3 worm cellular contexts compared by ENCODE assay signal in the genomic region with DNA sequence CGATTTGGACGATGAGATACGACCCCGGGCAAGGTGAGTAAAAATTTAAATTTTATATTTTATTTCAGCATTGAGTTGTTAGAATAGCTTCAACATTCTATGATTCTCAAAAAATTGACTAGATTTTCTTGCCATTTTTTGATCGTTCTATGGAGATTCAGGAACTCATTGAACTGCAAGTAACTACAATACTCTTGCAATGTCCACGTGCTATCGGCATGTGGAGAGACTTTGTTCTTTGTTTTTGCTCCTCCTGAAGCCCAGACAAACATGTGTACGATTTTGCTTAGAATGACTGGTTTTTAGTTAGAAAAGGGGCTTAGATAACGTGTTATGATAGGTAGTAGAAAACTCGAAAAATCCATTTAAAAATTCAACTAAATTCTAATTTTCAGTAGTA.
TF ChIP-seq lines count a peak whose summit lies in the region.

No protein-coding gene starts in this region.

TF ChIP-seq in whole organism, L1 larva, 84 proteins besides CTCF, POLR2A, EP300 and RAD21:
- TF ChIP-seq nhr-12 (tag; optimal IDR thresholded peaks at IDR 0.05; lab: Kevin White, UChicago) (no peak), nhr-20 (tag; optimal IDR thresholded peaks at IDR 0.05; lab: Kevin White, UChicago) (peak; percentile 37), nhr-19 (GFP tag; conservative IDR thresholded peaks at IDR 0.05; lab: Robert Waterston, UW) (peak; percentile 25; the same call in 1 of the 2 replicates), elt-3 (tag; optimal IDR thresholded peaks at IDR 0.05; lab: Kevin White, UChicago) (peak in 1 of 6 experiments; percentile 16), tlp-1 (tag; optimal IDR thresholded peaks at IDR 0.05; lab: Kevin White, UChicago) (no peak), nhr-71 (tag; optimal IDR thresholded peaks at IDR 0.05; lab: Kevin White, UChicago) (peak; percentile 24), tbx-2 (tag; optimal IDR thresholded peaks at IDR 0.05; lab: Kevin White, UChicago) (peak; percentile 5), nhr-47 (tag; optimal IDR thresholded peaks at IDR 0.05; lab: Kevin White, UChicago) (peak; percentile 10), lsy-2 (tag; optimal IDR thresholded peaks at IDR 0.05; lab: Kevin White, UChicago) (peak in 1 of 2 experiments; percentile 1)

TF ChIP-seq in whole organism, L2 larva, 48 proteins besides CTCF, POLR2A, EP300 and RAD21:
- TF ChIP-seq blmp-1 (tag; optimal IDR thresholded peaks at IDR 0.05; lab: Kevin White, UChicago; ENCODE audit: insufficient read depth) (no peak), unc-62 (GFP tag; optimal IDR thresholded peaks at IDR 0.05; lab: Kevin White, UChicago) (no peak), nhr-21 (tag; optimal IDR thresholded peaks at IDR 0.05; lab: Kevin White, UChicago) (no peak), ztf-4 (tag; optimal IDR thresholded peaks at IDR 0.05; lab: Kevin White, UChicago) (no peak), nhr-129 (tag; optimal IDR thresholded peaks at IDR 0.05; lab: Kevin White, UChicago) (peak; percentile 5), ama-1 (optimal IDR thresholded peaks at IDR 0.05; lab: Kevin White, UChicago) (peak; percentile 45), nhr-237 (tag; optimal IDR thresholded peaks at IDR 0.05; lab: Kevin White, UChicago) (no peak), sma-9 (GFP tag; optimal IDR thresholded peaks at IDR 0.05; lab: Kevin White, UChicago) (peak; percentile 30), sma-9 (tag; optimal IDR thresholded peaks at IDR 0.05; lab: Kevin White, UChicago) (no peak), Y55F3AM.14 (GFP tag; optimal IDR thresholded peaks at IDR 0.05; lab: Kevin White, UChicago) (no peak), skn-1 (tag; optimal IDR thresholded peaks at IDR 0.05; lab: Kevin White, UChicago) (no peak), dmd-4 (tag; optimal IDR thresholded peaks at IDR 0.05; lab: Kevin White, UChicago) (no peak)

TF ChIP-seq in whole organism, L4 larva, 104 proteins besides CTCF, POLR2A, EP300 and RAD21:
- TF ChIP-seq aha-1 (tag; lab: Kevin White, UChicago) (peak; percentile 94), D1046.2 (GFP tag; IDR thresholded peaks at IDR 0.05; lab: Robert Waterston, UW) (no peak), daf-8 (GFP tag; IDR thresholded peaks at IDR 0.05; lab: Robert Waterston, UW) (no peak), daf-16 (GFP tag; optimal IDR thresholded peaks at IDR 0.05; lab: Kevin White, UChicago) (no peak), daf-16 (tag; optimal IDR thresholded peaks at IDR 0.05; lab: Kevin White, UChicago) (peak; percentile 20), lin-38 (GFP tag; IDR thresholded peaks at IDR 0.05; lab: Robert Waterston, UW) (0 out of 2 replicates have a peak, but pooled peaks have one; percentile 6)

Comparison
In these comparisons a context has a peak if more than half of its experiments do, and no peak if none do; other contexts are left out.
1. Of the 29 proteins assayed by ChIP-seq in both whole organism, L4 larva and whole organism, L1 larva: peak only in whole organism, L4 larva: aha-1; only in whole organism, L1 larva: none; in both: none; in neither: 27; mixed calls (peak in some experiments, not most) for 1.